Fruit fly (Drosophila melanogaster) whole organism: ENCODE measurements around the gene Rad17.

Source experiments
- CG8478 ChIP-seq: fragments of >200 bp; optimal IDR thresholded peaks from 2 replicates; lab custom pipeline; 2018; ENCODE audit warnings: inconsistent platforms
- pan ChIP-seq: fragments of >200 bp; optimal IDR thresholded peaks from 2 replicates; lab custom pipeline; 2017
- psq ChIP-seq: fragments of >200 bp; optimal IDR thresholded peaks from 2 replicates; lab custom pipeline; 2017

DNA sequence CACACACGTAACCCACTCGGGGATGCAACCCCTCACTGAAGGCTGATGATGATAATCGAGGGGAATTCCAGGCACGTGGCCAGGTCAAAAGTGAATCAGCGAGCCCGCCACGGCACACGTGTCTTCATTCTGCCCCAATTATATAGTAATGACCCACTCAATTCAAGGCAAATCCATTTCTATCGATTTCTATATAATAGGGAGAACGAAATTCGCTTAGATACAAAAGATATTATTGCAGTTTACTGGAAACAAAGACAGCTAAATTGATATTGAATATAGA, 29.9 kb upstream of the Rad17 start:
- TF ChIP-seq psq, result no peak
- TF ChIP-seq CG8478 (lab: Kevin White, UChicago), result no peak
- TF ChIP-seq pan, result no peak
